Worm (Caenorhabditis elegans) whole organism, L4/young adult: ENCODE measurements around the gene ncx-8.

Experiments used
- W03F9.2 ChIP-seq: fragments of 150-350 bp; optimal IDR thresholded peaks from 2 replicates; lab custom pipeline; 2014; ENCODE audit warnings: missing biosample characterization, missing genetic modification characterization
- him-1 ChIP-seq: sonication (generic microtip); optimal IDR thresholded peaks from 2 replicates; lab custom pipeline; 2016; ENCODE audit warnings: missing genotype, missing genetic modification reagents, missing genetic modification characterization, missing compliant biosample characterization

DNA sequence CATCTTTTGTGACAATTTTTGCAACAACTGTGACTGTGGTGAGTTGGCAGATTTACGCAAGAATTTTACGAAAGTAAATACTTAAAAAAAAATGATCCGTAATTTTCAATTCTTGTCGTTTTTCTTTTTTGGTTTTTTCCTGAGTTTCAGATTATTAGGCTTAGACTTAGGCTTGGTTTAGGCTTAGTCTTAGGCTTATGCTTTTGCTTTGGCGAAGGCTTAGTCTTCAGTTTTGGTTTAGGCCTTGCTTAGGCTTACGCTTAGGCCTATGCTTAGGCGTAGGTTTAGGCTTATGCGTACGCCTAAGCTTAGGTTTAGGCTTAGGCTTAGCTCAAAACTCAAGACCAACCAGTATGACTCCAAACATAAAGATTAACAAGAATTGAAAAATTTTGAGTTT is 29.4 kb downstream of the ncx-8 start:
- TF ChIP-seq W03F9.2 (tag; lab: Kevin White, UChicago) (no peak), him-1 (tag; lab: Kevin White, UChicago) (no peak)
